Worm (Caenorhabditis elegans): ENCODE results near the gene mogs-1.

The mogs-1 gene

ce11 chrIV:11063962-11064361 is 42.2 kb upstream of the mogs-1 start, which contains the start of gene ttr-16 (continued):
- TF ChIP-seq skn-1 (tag; optimal IDR thresholded peaks at IDR 0.05) (no peak), unc-39 (tag; optimal IDR thresholded peaks at IDR 0.05) (no peak)

- TF ChIP-seq mab-5 (tag; optimal IDR thresholded peaks at IDR 0.05) (no peak), unc-39 (tag; optimal IDR thresholded peaks at IDR 0.05) (no peak), dmd-4 (tag; optimal IDR thresholded peaks at IDR 0.05) (no peak), R02D3.7 (tag; optimal IDR thresholded peaks at IDR 0.05) (no peak), lsy-2 (tag; optimal IDR thresholded peaks at IDR 0.05) (peak in 1 of 2 experiments; percentile 58)
These were observed 41.4 kb upstream of the mogs-1 start for ce11 chrIV:11062984-11063613.

- TF ChIP-seq nhr-129 (tag; optimal IDR thresholded peaks at IDR 0.05), result no peak
- no peak for TF ChIP-seq ceh-82 (tag; optimal IDR thresholded peaks at IDR 0.05)
- TF ChIP-seq sem-4 (tag; optimal IDR thresholded peaks at IDR 0.05), result no peak
- no peak for TF ChIP-seq F13H6.1 (tag; optimal IDR thresholded peaks at IDR 0.05)
- TF ChIP-seq nhr-11 (tag; optimal IDR thresholded peaks at IDR 0.05), result no peak
- TF ChIP-seq ama-1 (optimal IDR thresholded peaks at IDR 0.05), result no peak
These were observed 32.1 kb upstream of the mogs-1 start, which contains the start of the genes F36H1.12 and lin-3 for ce11 chrIV:11053652-11054317. Gene F36H1.12, minus strand, starts transcription at chrIV:11053702. Gene lin-3, plus strand, starts transcription at chrIV:11054308.

- TF ChIP-seq nhr-77 (tag; optimal IDR thresholded peaks at IDR 0.05), result no peak
- TF ChIP-seq ztf-11 (tag; optimal IDR thresholded peaks at IDR 0.05), result no peak
- TF ChIP-seq snpc-4 (tag; optimal IDR thresholded peaks at IDR 0.05), result no peak
- TF ChIP-seq nhr-11 (tag; optimal IDR thresholded peaks at IDR 0.05), result no peak
- no peak for TF ChIP-seq blmp-1 (tag; optimal IDR thresholded peaks at IDR 0.05; ENCODE audit: insufficient read depth)
- TF ChIP-seq skn-1 (tag; optimal IDR thresholded peaks at IDR 0.05), result no peak
- no peak for TF ChIP-seq nhr-12 (tag; optimal IDR thresholded peaks at IDR 0.05)
- no peak for TF ChIP-seq elt-1 (tag; optimal IDR thresholded peaks at IDR 0.05)
- no peak for TF ChIP-seq lin-39 (tag; optimal IDR thresholded peaks at IDR 0.05)
- no peak for TF ChIP-seq nhr-21 (tag; optimal IDR thresholded peaks at IDR 0.05)
- no peak for TF ChIP-seq lin-11 (tag; optimal IDR thresholded peaks at IDR 0.05)
- no peak for TF ChIP-seq ztf-4 (tag; optimal IDR thresholded peaks at IDR 0.05)
- TF ChIP-seq C34F6.9 (tag; optimal IDR thresholded peaks at IDR 0.05), result no peak
- no peak for TF ChIP-seq sma-9 (GFP tag; optimal IDR thresholded peaks at IDR 0.05)
- TF ChIP-seq sma-9 (tag; optimal IDR thresholded peaks at IDR 0.05), result no peak
- TF ChIP-seq gmeb-1 (tag; optimal IDR thresholded peaks at IDR 0.05), result no peak
- TF ChIP-seq nhr-237 (tag; optimal IDR thresholded peaks at IDR 0.05), result no peak
These were observed 30.2 kb upstream of the mogs-1 start for ce11 chrIV:11051963-11052362.

- TF ChIP-seq ceh-16 (tag; optimal IDR thresholded peaks at IDR 0.05) (no peak), nhr-11 (tag; optimal IDR thresholded peaks at IDR 0.05) (no peak), dmd-4 (tag; optimal IDR thresholded peaks at IDR 0.05) (no peak), ztf-4 (tag; optimal IDR thresholded peaks at IDR 0.05) (no peak), peb-1 (tag; optimal IDR thresholded peaks at IDR 0.05) (no peak), C34F6.9 (tag; optimal IDR thresholded peaks at IDR 0.05) (no peak), lin-11 (tag; optimal IDR thresholded peaks at IDR 0.05) (no peak), unc-55 (GFP tag; optimal IDR thresholded peaks at IDR 0.05) (no peak), lin-13 (GFP tag; optimal IDR thresholded peaks at IDR 0.05) (no peak), crh-2 (tag; optimal IDR thresholded peaks at IDR 0.05) (no peak), ZK546.5 (tag; optimal IDR thresholded peaks at IDR 0.05) (no peak), mab-5 (tag; optimal IDR thresholded peaks at IDR 0.05) (no peak), ztf-1 (GFP tag; conservative IDR thresholded peaks at IDR 0.05) (no peak), nhr-129 (tag; optimal IDR thresholded peaks at IDR 0.05) (no peak), nhr-77 (tag; optimal IDR thresholded peaks at IDR 0.05) (no peak), unc-39 (tag; optimal IDR thresholded peaks at IDR 0.05) (no peak), elt-1 (tag; optimal IDR thresholded peaks at IDR 0.05) (no peak), nhr-10 (tag; optimal IDR thresholded peaks at IDR 0.05) (no peak), nhr-21 (tag; optimal IDR thresholded peaks at IDR 0.05) (no peak)
These were observed 28.1 kb upstream of the mogs-1 start, which contains the start of gene F36H1.3 for ce11 chrIV:11049806-11050205. Gene F36H1.3, plus strand, starts transcription at chrIV:11050128.
